Fruit fly (Drosophila melanogaster) whole organism: Measurements from ENCODE around the gene rdx.

Experiments used
- CG8478 ChIP-seq: fragments of >200 bp; optimal IDR thresholded peaks from 2 replicates; lab custom pipeline; 2018; ENCODE audit warnings: inconsistent platforms
- Dll ChIP-seq: fragments of >200 bp; optimal IDR thresholded peaks from 2 replicates; lab custom pipeline; 2017
- EcR ChIP-seq, 2 experiments: fragments of >200 bp; optimal IDR thresholded peaks; 2 replicates each; lab custom pipeline; 2017; ENCODE audit warnings: missing biosample characterization in 2 of 2, missing genetic modification characterization in 2 of 2, missing genetic modification reagents in 2 of 2
- pan ChIP-seq: fragments of >200 bp; optimal IDR thresholded peaks from 2 replicates; lab custom pipeline; 2017
- psq ChIP-seq: fragments of >200 bp; optimal IDR thresholded peaks from 2 replicates; lab custom pipeline; 2017
- usp ChIP-seq: fragments of >200 bp; optimal IDR thresholded peaks from 2 replicates; lab custom pipeline; 2017; ENCODE audit warnings: missing biosample characterization, missing genetic modification characterization, mixed read lengths

rdx gene

DNA sequence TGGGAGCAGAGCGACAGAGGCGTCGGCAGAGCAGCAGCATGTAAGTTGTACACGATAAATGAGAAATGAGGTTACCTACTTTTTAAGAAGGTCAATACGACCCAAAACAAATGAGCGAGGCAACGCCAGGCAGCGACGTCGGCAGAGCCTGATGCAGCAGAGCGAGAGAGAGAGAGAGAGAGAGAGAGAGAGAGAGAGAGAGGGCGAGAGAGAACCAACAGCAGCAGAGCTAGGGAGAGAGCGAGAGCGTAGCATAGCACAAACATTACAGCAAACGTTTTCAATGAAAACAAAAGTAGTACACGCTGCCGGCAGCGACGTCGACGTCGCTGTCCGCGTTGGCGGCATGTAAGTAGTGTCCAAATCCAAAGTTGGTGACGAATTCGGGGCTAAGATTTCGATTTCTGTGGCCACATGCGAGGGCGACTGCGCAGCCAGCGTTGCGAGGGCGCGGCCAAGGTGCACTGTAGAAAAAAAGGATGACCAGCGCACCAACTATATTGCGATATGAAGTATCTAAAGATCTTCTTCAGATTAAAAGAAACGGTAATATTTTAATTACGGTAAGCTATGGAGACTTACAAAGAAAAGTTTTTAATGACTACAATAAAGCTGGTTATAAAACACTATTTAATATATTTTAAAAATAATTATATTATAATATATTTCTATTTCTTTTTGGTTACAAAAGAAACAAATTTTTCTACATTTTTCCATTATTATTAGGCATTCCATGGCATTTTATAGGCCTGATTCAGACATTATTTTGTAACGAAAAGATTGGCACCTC is 14.0 kb downstream of the rdx start:
- TF ChIP-seq usp (GFP tag; lab: Kevin White, UChicago) (no peak), Dll (lab: Kevin White, UChicago) (peak; percentile 89)

DNA sequence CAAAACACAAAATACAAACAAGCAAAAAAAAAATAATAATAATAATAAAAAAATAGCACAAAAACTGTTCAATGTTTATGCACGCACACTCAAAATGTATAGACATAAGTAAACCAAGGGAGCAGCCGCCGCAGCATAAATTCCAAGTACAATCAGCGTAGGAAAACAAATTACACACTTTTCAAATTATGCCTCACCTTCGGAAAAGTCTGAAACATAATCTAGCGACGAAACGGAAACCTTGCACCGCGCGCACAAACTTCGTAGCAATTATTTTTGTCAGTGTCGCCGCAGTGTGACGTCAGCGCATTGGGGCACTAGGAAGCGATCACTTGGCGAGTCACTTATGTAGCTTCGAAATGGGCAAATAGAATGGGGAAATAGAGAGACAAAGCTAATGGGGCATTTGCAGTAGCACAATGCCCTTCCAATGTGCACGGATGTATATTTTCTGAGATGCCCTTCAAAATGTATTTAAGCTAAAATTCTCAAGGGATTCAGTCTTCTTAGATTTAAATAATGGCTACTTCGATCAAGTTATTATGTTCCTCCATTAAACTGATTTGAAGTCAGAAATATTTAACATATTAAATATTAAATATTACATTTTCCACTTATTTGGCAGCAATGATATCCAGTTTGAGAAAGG is 15.0 kb downstream of the rdx start:
- TF ChIP-seq pan (no peak), Dll (lab: Kevin White, UChicago) (no peak), CG8478 (lab: Kevin White, UChicago) (no peak)

DNA sequence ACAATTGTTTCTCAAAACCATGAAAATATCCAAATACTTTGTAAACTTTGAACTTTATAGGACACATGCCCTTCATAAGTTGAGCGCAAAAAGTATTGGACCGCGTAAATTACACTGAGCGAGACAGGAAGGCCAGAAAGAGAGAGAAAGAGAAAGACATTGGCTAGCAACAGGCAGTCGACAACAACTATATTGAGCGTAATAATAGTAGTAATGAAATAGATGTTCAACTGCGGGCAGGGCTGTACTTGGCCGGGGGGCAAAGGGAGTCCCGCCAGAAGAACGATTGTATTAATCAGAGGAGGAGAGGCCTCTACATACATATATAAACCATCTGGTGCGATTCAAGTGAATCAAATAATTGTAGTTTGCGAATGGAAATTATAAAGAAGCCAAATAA is 17.3 kb downstream of the rdx start:
- TF ChIP-seq psq (lab: Kevin White, UChicago): no peak
- TF ChIP-seq Dll (lab: Kevin White, UChicago): no peak
- TF ChIP-seq usp (GFP tag; lab: Kevin White, UChicago): no peak
- TF ChIP-seq EcR (GFP tag; optimal IDR thresholded peaks at IDR 0.05; lab: Kevin White, UChicago): no peak
- TF ChIP-seq CG8478 (lab: Kevin White, UChicago): no peak
- TF ChIP-seq pan: no peak

DNA sequence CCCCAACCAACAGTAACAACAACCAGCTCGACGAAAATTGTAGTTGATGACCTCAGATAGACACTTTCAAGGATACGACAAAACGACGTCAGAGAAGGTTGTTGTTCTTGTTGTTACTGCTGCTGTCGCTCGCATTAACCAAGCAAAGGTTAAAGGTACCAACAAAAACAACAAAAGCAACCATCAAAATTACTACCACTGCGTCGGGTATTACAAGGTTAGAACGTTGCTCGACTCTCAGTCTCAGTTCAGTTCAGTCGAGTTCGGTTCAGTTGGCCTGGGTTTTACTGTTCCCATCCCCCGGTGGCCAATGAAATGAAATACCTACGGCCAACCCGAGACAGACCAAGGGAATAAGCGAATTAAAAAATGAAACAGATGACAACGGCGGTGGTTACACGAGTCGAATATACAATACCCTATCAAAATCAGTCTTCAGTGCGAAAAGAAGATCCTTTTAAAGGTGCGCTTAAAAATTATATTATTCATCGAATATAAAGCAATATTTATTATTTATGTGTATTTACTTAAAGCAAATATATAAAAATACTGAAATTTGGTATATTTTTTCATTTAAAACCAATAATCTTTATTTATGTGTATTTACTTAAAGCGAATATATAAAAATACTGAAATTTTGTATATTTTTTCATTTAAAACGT is 17.9 kb downstream of the rdx start:
- TF ChIP-seq psq (lab: Kevin White, UChicago): no peak
- TF ChIP-seq EcR (GFP tag; optimal IDR thresholded peaks at IDR 0.05; lab: Kevin White, UChicago): no peak

DNA sequence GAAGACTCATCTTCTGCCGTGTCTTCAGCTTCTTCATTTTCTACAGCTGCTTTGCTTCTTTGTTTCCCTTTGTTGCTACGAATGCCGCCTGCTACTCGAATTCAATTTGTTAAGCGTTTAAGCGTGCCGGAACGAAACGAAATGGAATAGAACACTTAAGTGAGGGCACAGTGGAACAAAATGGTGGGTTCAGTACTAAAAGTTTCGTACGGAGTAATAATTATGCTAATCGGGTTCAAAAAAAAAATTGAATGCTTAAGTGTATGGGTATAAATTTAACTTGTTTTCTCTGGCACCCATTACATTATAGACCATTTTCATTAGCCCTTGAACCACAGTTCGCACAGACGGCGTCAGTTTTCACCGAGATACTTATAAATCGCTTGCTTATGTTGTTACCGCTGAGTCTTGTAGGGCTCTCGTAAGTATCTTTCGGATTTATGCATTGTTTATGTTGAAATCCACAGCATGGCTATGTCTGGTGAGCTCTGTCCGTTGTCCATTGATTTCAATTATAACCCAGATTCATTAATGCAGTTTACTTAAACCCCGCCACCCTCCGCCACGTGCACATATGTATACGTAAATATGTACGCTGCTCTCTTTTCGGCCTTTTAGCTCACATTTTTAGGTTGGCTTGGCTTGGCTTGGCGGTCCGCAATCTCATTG is 19.2 kb downstream of the rdx start:
- TF ChIP-seq psq (lab: Kevin White, UChicago) (no peak), EcR (GFP tag; optimal IDR thresholded peaks at IDR 0.05; lab: Kevin White, UChicago) (no peak), Dll (lab: Kevin White, UChicago) (no peak), CG8478 (lab: Kevin White, UChicago) (no peak), pan (no peak), usp (GFP tag; lab: Kevin White, UChicago) (no peak)

DNA sequence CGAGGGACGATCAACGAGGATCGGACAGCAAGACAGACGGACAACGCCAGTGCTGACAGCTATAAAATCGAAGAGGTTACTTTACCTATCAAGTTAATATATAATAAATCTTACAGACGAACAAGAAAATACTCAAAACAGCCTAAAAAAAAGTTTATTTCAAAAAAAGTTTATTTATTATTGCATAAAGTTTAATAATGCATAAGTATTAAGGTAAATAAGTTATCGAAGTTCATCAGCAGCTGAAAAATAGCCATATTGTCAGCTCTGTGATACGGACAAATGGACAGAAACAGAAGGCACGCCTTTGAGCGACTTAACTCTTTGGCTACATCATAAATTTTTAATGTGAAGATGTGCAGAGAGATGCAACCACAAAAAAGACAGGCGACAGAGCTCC is 20.2 kb downstream of the rdx start:
- TF ChIP-seq EcR (GFP tag; optimal IDR thresholded peaks at IDR 0.05; lab: Kevin White, UChicago) (no peak), usp (GFP tag; lab: Kevin White, UChicago) (no peak), CG8478 (lab: Kevin White, UChicago) (no peak), pan (no peak)

DNA sequence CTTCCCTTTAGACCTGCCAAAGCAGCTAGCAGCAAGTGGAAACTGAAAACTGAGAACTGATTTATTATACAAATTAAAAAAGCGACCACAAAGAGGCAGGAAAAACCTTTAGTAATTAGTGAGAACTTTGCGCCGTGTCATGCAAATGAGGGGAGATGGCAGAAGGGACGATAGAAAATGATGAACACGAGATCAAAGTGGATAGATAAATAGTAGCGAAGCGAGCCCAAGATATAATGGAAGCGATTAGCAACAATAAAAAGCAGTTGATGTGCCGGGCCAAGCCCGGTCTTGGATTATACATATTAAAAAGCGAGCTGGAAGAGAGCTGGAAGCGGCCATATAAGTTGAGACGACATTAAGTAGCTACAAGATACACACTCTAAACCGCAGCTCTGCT is 20.7 kb downstream of the rdx start:
- TF ChIP-seq usp (GFP tag; lab: Kevin White, UChicago) (no peak), EcR (GFP tag; optimal IDR thresholded peaks at IDR 0.05; lab: Kevin White, UChicago) (no peak), pan (no peak), psq (lab: Kevin White, UChicago) (no peak), Dll (lab: Kevin White, UChicago) (no peak), CG8478 (lab: Kevin White, UChicago) (no peak)

DNA sequence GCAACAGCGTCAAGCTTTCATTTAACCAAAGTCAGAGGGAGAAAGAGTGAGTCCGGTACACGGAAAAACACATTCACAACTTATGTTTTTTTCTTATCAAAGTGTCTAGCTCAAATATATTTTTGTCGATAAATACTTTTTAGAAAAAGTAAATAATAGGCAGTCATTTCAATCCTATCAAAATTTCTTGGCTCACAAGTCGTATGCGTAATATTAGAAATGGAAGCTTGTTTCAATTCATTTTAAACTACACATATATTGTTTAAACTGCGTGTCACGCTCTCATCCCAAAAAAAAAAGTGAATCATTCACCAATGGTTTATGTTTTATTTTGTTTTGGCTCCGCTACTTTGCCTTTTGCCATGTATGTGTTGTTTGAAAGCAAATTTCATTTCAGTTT is 22.2 kb downstream of the rdx start:
- TF ChIP-seq usp (GFP tag; lab: Kevin White, UChicago) (no peak), psq (lab: Kevin White, UChicago) (no peak), CG8478 (lab: Kevin White, UChicago) (no peak), pan (no peak), Dll (lab: Kevin White, UChicago) (no peak), EcR (GFP tag; optimal IDR thresholded peaks at IDR 0.05; lab: Kevin White, UChicago) (no peak)

DNA sequence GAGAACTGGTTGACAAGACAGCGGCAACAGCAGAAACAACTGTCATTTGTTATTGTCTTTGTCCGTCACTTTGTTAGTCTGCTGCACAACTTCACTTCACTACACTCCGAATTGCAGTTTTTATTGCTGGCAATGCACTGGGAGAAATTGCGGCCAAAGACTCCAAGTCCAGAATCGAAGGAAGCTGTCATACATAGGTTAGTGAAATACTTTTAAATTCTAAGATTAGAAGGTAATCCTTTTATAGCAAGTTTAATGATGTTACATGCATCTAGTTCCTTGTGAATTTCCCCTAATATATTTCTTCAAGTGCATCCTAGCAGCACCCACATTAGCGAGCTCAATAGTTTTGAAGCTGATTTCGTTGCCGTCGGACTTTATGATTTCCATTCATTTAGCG is 23.0 kb downstream of the rdx start:
- no peak for TF ChIP-seq Dll (lab: Kevin White, UChicago)
- TF ChIP-seq psq (lab: Kevin White, UChicago): no peak
- no peak for TF ChIP-seq usp (GFP tag; lab: Kevin White, UChicago)
- no peak for TF ChIP-seq EcR (GFP tag; optimal IDR thresholded peaks at IDR 0.05; lab: Kevin White, UChicago)
- no peak for TF ChIP-seq pan
- no peak for TF ChIP-seq CG8478 (lab: Kevin White, UChicago)

DNA sequence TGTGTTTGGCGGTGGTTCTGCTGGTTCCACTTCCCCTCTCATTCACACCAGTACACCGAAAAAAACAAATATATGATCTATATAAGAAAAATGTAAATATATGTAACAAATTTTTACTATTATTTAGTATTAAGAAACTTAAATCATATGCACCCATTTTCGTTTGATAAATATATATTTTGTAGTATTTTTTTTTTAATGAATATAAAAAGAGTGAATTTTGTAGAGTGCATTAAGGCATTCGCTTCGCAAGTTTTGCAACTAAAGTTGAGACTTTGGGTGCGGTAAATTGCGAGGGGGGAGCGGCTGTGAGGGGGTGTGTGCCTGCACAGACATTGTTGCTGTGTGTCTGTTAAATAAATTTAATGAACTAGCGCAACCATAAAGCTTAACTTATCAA is 24.3 kb downstream of the rdx start:
- TF ChIP-seq Dll (lab: Kevin White, UChicago) (no peak), CG8478 (lab: Kevin White, UChicago) (no peak), psq (lab: Kevin White, UChicago) (no peak), usp (GFP tag; lab: Kevin White, UChicago) (no peak), pan (no peak), EcR (GFP tag; optimal IDR thresholded peaks at IDR 0.05; lab: Kevin White, UChicago) (no peak)

DNA sequence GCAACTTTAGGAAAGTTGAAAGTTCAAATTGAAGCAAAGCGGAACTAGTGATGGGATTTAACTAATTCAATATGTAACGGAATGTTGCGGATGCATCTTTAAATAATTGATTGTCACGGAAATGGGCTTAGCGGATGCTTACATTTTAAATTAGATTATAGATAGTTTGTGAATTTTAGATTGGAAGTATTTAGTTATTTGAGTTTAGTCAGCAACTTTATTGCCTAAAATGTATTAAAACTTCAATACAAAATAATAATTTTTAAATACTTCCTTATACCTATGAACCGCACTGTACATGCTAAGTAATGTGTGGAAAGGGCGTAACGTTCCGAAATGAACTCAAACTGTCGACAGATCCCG is 25.0 kb downstream of the rdx start:
- no peak for TF ChIP-seq Dll (lab: Kevin White, UChicago)
- no peak for TF ChIP-seq psq (lab: Kevin White, UChicago)
- TF ChIP-seq EcR (GFP tag; optimal IDR thresholded peaks at IDR 0.05; lab: Kevin White, UChicago): no peak
- TF ChIP-seq pan: no peak
- TF ChIP-seq CG8478 (lab: Kevin White, UChicago): no peak
- TF ChIP-seq usp (GFP tag; lab: Kevin White, UChicago): no peak
